Fruit fly (Drosophila melanogaster): ENCODE measurements around the gene CG5250.

dm6 chr3R:19225446-19225955 lies 3.6 kb downstream of the CG5250 start:
- TF ChIP-seq fd96Ca (GFP tag; IDR thresholded peaks at IDR 0.05) (no peak), rn (GFP tag; IDR thresholded peaks at IDR 0.05) (no peak)
